Worm (Caenorhabditis elegans): Measurements from ENCODE around the gene timp-1.

Gene timp-1

ce11 chrV:8171688-8172087 lies 35.3 kb upstream of the timp-1 start:
- TF ChIP-seq ama-1 (optimal IDR thresholded peaks at IDR 0.05) (no peak), tbx-37 (GFP tag; conservative IDR thresholded peaks at IDR 0.05) (no peak), tbx-11 (GFP tag; IDR thresholded peaks at IDR 0.05) (no peak), hnd-1 (tag; optimal IDR thresholded peaks at IDR 0.05) (no peak), tra-4 (tag; optimal IDR thresholded peaks at IDR 0.05) (no peak), F13C5.2 (tag; optimal IDR thresholded peaks at IDR 0.05) (no peak), B0310.2 (tag; optimal IDR thresholded peaks at IDR 0.05) (no peak), ceh-36 (tag; optimal IDR thresholded peaks at IDR 0.05) (no peak), ceh-13 (GFP tag; optimal IDR thresholded peaks at IDR 0.05) (no peak), scrt-1 (GFP tag; IDR thresholded peaks at IDR 0.05) (no peak), hmg-4 (GFP tag; optimal IDR thresholded peaks at IDR 0.05) (no peak), flt-1 (GFP tag; IDR thresholded peaks at IDR 0.05) (no peak), aly-1 (tag; optimal IDR thresholded peaks at IDR 0.05) (no peak), sea-1 (GFP tag; conservative IDR thresholded peaks at IDR 0.05) (no peak), pes-1 (GFP tag; IDR thresholded peaks at IDR 0.05) (no peak), ets-7 (tag; optimal IDR thresholded peaks at IDR 0.05) (no peak), hmbx-1 (tag; optimal IDR thresholded peaks at IDR 0.05) (no peak)

DNA sequence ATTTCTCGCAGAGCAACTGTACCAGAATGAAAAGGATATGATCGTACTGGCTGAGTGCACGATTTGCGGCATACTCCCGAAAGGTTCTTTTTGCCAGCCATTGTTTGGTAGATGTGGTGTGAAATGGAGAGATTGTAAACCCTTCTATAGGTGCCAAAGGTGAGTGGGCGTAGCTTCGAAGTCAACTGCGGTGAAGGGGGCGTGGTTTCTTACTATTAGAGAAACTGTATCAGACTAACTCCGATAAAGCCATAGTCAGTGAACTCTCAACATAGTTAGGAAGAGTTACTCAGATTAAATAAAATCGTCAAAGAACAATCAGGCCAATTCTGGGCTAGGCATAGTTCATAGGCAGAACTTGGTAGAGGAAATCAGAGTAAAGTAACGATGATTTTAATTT lies 29.7 kb upstream of the timp-1 start, which contains the start of gene F20D6.9:
F20D6.9 (minus strand) TSS at position 101 of the 400 bp plus-strand sequence.
- TF ChIP-seq ama-1 (optimal IDR thresholded peaks at IDR 0.05): no peak
- no peak for TF ChIP-seq hmbx-1 (tag; optimal IDR thresholded peaks at IDR 0.05)
- no peak for TF ChIP-seq B0310.2 (tag; optimal IDR thresholded peaks at IDR 0.05)
- no peak for TF ChIP-seq ceh-36 (tag; optimal IDR thresholded peaks at IDR 0.05)
- no peak for TF ChIP-seq tbx-11 (GFP tag; IDR thresholded peaks at IDR 0.05)

- TF ChIP-seq ceh-13 (GFP tag; optimal IDR thresholded peaks at IDR 0.05): no peak
- TF ChIP-seq hmg-4 (GFP tag; optimal IDR thresholded peaks at IDR 0.05): no peak
- no peak for TF ChIP-seq ama-1 (optimal IDR thresholded peaks at IDR 0.05)
- no peak for TF ChIP-seq flt-1 (GFP tag; IDR thresholded peaks at IDR 0.05)
- TF ChIP-seq hnd-1 (tag; optimal IDR thresholded peaks at IDR 0.05): no peak
- no peak for TF ChIP-seq F13C5.2 (tag; optimal IDR thresholded peaks at IDR 0.05)
- TF ChIP-seq pes-1 (GFP tag; IDR thresholded peaks at IDR 0.05): no peak
- TF ChIP-seq tbx-37 (GFP tag; conservative IDR thresholded peaks at IDR 0.05): no peak
- TF ChIP-seq scrt-1 (GFP tag; IDR thresholded peaks at IDR 0.05): no peak
- no peak for TF ChIP-seq ceh-36 (tag; optimal IDR thresholded peaks at IDR 0.05)
- no peak for TF ChIP-seq ets-7 (tag; optimal IDR thresholded peaks at IDR 0.05)
- no peak for TF ChIP-seq aly-1 (tag; optimal IDR thresholded peaks at IDR 0.05)
- TF ChIP-seq sea-1 (GFP tag; conservative IDR thresholded peaks at IDR 0.05): no peak
- TF ChIP-seq B0310.2 (tag; optimal IDR thresholded peaks at IDR 0.05): no peak
- TF ChIP-seq hmbx-1 (tag; optimal IDR thresholded peaks at IDR 0.05): no peak
- no peak for TF ChIP-seq tbx-11 (GFP tag; IDR thresholded peaks at IDR 0.05)
- no peak for TF ChIP-seq tra-4 (tag; optimal IDR thresholded peaks at IDR 0.05)
Measured at ce11 chrV:8178279-8178678, 28.8 kb upstream of the timp-1 start.

- TF ChIP-seq scrt-1 (GFP tag; IDR thresholded peaks at IDR 0.05) (peak; percentile 36; the same call in 1 of the 2 replicates), hnd-1 (tag; optimal IDR thresholded peaks at IDR 0.05) (no peak)
Measured at ce11 chrV:8178914-8179542, 28.0 kb upstream of the timp-1 start, which contains the start of gene srp-7. Gene srp-7 (plus strand): TSS chrV:8179126.

- TF ChIP-seq tbx-37 (GFP tag; conservative IDR thresholded peaks at IDR 0.05) (no peak), scrt-1 (GFP tag; IDR thresholded peaks at IDR 0.05) (no peak), hmg-4 (GFP tag; optimal IDR thresholded peaks at IDR 0.05) (no peak), F13C5.2 (tag; optimal IDR thresholded peaks at IDR 0.05) (no peak), aly-1 (tag; optimal IDR thresholded peaks at IDR 0.05) (no peak), tbx-11 (GFP tag; IDR thresholded peaks at IDR 0.05) (no peak)
Measured at ce11 chrV:8183384-8183783, 23.7 kb upstream of the timp-1 start, which contains the start of gene srp-8. Gene srp-8 (plus strand): TSS chrV:8183684.

DNA sequence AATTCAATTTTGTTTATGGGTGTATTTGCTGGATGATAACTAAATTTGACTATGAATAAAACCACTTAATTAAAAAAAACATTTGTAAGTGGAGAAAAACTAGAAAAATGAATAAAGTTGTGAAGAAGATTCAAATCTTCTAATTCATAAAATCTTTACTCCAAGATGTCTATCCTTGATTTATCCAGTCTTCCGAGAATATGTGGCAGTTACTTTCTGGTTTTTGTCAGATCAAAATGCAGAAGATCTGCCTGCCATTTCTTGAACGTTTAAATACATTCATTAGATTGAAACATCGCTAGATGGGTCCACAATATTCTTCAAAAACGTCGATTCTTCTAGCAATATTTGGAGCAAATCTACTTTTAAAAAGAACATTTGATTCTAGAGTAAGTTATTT lies 21.3 kb upstream of the timp-1 start, which contains the start of gene F20D6.2:
F20D6.2 (plus strand) TSS at position 301 of the 400 bp plus-strand sequence.
- no peak for TF ChIP-seq tbx-37 (GFP tag; conservative IDR thresholded peaks at IDR 0.05)
- no peak for TF ChIP-seq sea-1 (GFP tag; conservative IDR thresholded peaks at IDR 0.05)
- TF ChIP-seq tbx-11 (GFP tag; IDR thresholded peaks at IDR 0.05): no peak
- no peak for TF ChIP-seq hmg-4 (GFP tag; optimal IDR thresholded peaks at IDR 0.05)

- TF ChIP-seq tbx-11 (GFP tag; IDR thresholded peaks at IDR 0.05) (no peak), scrt-1 (GFP tag; IDR thresholded peaks at IDR 0.05) (no peak), hnd-1 (tag; optimal IDR thresholded peaks at IDR 0.05) (no peak), ama-1 (optimal IDR thresholded peaks at IDR 0.05) (no peak), tra-4 (tag; optimal IDR thresholded peaks at IDR 0.05) (no peak), ets-7 (tag; optimal IDR thresholded peaks at IDR 0.05) (no peak), F13C5.2 (tag; optimal IDR thresholded peaks at IDR 0.05) (no peak), hmg-4 (GFP tag; optimal IDR thresholded peaks at IDR 0.05) (no peak), flt-1 (GFP tag; IDR thresholded peaks at IDR 0.05) (no peak)
Measured at ce11 chrV:8188421-8188820, 18.6 kb upstream of the timp-1 start, which contains the start of gene F20D6.15. Gene F20D6.15 (minus strand): TSS chrV:8188467.

- no peak for TF ChIP-seq tra-4 (tag; optimal IDR thresholded peaks at IDR 0.05)
- no peak for TF ChIP-seq ceh-13 (GFP tag; optimal IDR thresholded peaks at IDR 0.05)
- TF ChIP-seq hmbx-1 (tag; optimal IDR thresholded peaks at IDR 0.05): no peak
- TF ChIP-seq ama-1 (optimal IDR thresholded peaks at IDR 0.05): no peak
- no peak for TF ChIP-seq aly-1 (tag; optimal IDR thresholded peaks at IDR 0.05)
- no peak for TF ChIP-seq B0310.2 (tag; optimal IDR thresholded peaks at IDR 0.05)
- no peak for TF ChIP-seq hnd-1 (tag; optimal IDR thresholded peaks at IDR 0.05)
- no peak for TF ChIP-seq pes-1 (GFP tag; IDR thresholded peaks at IDR 0.05)
- TF ChIP-seq F13C5.2 (tag; optimal IDR thresholded peaks at IDR 0.05): no peak
- TF ChIP-seq ceh-36 (tag; optimal IDR thresholded peaks at IDR 0.05): no peak
- TF ChIP-seq hmg-4 (GFP tag; optimal IDR thresholded peaks at IDR 0.05): no peak
- no peak for TF ChIP-seq ets-7 (tag; optimal IDR thresholded peaks at IDR 0.05)
- TF ChIP-seq tbx-37 (GFP tag; conservative IDR thresholded peaks at IDR 0.05): no peak
- no peak for TF ChIP-seq tbx-11 (GFP tag; IDR thresholded peaks at IDR 0.05)
- TF ChIP-seq scrt-1 (GFP tag; IDR thresholded peaks at IDR 0.05): no peak
Measured at ce11 chrV:8190016-8190415, 17.0 kb upstream of the timp-1 start, which contains the start of gene F20D6.12. Gene F20D6.12 (minus strand): TSS chrV:8190116.
